Worm (Caenorhabditis elegans) whole organism, young adult: Measurements from ENCODE around the gene lgc-30.

Experiments used
- hmg-1.2 ChIP-seq: fragments of 200-800 bp; sonication (Bioruptor generic); IDR thresholded peaks from 2 replicates; pipeline ENCODE4 v1.3.6; 2022; ENCODE audit warnings: missing genetic modification reagents, missing genetic modification characterization, missing compliant biosample characterization
- nhr-80 ChIP-seq: sonication (generic microtip); optimal IDR thresholded peaks from 2 replicates; lab custom pipeline; 2016; ENCODE audit warnings: missing genetic modification characterization, missing compliant biosample characterization

DNA sequence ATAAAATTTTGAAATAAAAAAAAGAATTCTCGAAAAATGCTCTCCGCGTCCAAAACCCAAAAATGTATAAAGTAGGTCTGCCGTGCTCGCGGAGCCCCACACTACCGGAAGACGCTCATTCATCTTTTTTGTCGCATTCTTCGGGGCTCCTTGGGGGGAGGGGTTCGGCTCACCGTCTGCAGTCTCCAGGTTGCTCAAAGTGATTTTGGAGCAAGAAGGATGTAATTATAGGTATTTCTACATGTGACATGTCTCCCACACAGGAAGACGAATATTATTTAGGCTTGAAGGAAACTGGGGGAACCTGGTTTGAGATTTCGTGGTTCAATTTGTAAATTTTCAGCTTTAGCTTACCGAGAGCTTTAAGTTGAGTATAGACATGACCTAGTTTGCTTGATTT is 11.0 kb downstream of the lgc-30 start, which contains the start of gene F58H7.1:
- TF ChIP-seq hmg-1.2 (GFP tag; lab: Robert Waterston, UW) = no peak
- no peak for TF ChIP-seq nhr-80 (tag; lab: Kevin White, UChicago)
